Worm (Caenorhabditis elegans) whole organism, mixed stage, embryonic: ENCODE data around the gene F35H10.2.
"Not testable (repeated sequence)": the region's sequence is repeated elsewhere in the genome, so short reads cannot be mapped to it uniquely, and the experiment has no call there.

Experiments used
- M03D4.4 ChIP-seq: sonication (generic microtip); optimal IDR thresholded peaks from 2 replicates; lab custom pipeline; 2017; ENCODE audit warnings: mild to moderate bottlenecking, missing genetic modification characterization, missing compliant biosample characterization
- bed-3 ChIP-seq: fragments of 200-800 bp; sonication (Bioruptor generic); optimal IDR thresholded peaks from 3 replicates; lab custom pipeline; 2018; ENCODE audit warnings: mild to moderate bottlenecking, missing genetic modification characterization, moderate library complexity, missing compliant biosample characterization
- ceh-39 ChIP-seq: fragments of 150-350 bp; optimal IDR thresholded peaks from 2 replicates; lab custom pipeline; 2014; ENCODE audit warnings: missing biosample characterization, missing genetic modification characterization
- ceh-43 ChIP-seq: fragments of 200-800 bp; sonication (Bioruptor generic); optimal IDR thresholded peaks from 2 replicates; lab custom pipeline; 2018; ENCODE audit warnings: mild to moderate bottlenecking, missing genetic modification characterization, moderate library complexity, missing compliant biosample characterization
- ceh-83 ChIP-seq: fragments of 200-800 bp; sonication (Bioruptor generic); optimal IDR thresholded peaks from 2 replicates; lab custom pipeline; 2018; ENCODE audit warnings: mild to moderate bottlenecking, missing genetic modification characterization, missing compliant biosample characterization
- ces-1 ChIP-seq: fragments of 150-350 bp; optimal IDR thresholded peaks from 2 replicates; lab custom pipeline; 2014; ENCODE audit warnings: missing biosample characterization, missing genetic modification reagents, missing genetic modification characterization
- cnd-1 ChIP-seq: fragments of 200-800 bp; sonication (Bioruptor generic); optimal IDR thresholded peaks from 2 replicates; lab custom pipeline; 2018; ENCODE audit warnings: mild to moderate bottlenecking, missing genetic modification characterization, missing compliant biosample characterization
- flh-1 ChIP-seq: fragments of 200-800 bp; sonication (Bioruptor generic); optimal IDR thresholded peaks from 2 replicates; lab custom pipeline; 2018; ENCODE audit warnings: mild to moderate bottlenecking, missing genetic modification characterization, moderate library complexity, missing compliant biosample characterization
- ham-2 ChIP-seq: fragments of 200-800 bp; sonication (Bioruptor generic); optimal IDR thresholded peaks from 2 replicates; lab custom pipeline; 2018; ENCODE audit warnings: mild to moderate bottlenecking, missing genetic modification characterization, missing compliant biosample characterization
- lin-13 ChIP-seq: fragments of 150-350 bp; optimal IDR thresholded peaks from 2 replicates; lab custom pipeline; 2014; ENCODE audit warnings: missing biosample characterization, missing genetic modification characterization
- lin-32 ChIP-seq: fragments of 200-800 bp; sonication (Bioruptor generic); optimal IDR thresholded peaks from 2 replicates; lab custom pipeline; 2018; ENCODE audit warnings: mild to moderate bottlenecking, missing genetic modification characterization, missing compliant biosample characterization
- lsy-2 ChIP-seq: fragments of 150-350 bp; optimal IDR thresholded peaks from 2 replicates; lab custom pipeline; 2014; ENCODE audit warnings: missing biosample characterization, missing genetic modification characterization
- mep-1 ChIP-seq: fragments of 150-350 bp; optimal IDR thresholded peaks from 2 replicates; lab custom pipeline; 2017; ENCODE audit warnings: missing biosample characterization, missing genetic modification reagents, missing genetic modification characterization, inconsistent platforms
- mls-2 ChIP-seq: sonication (generic microtip); optimal IDR thresholded peaks from 2 replicates; lab custom pipeline; 2016; ENCODE audit warnings: mild to moderate bottlenecking, missing genetic modification characterization, moderate library complexity, missing compliant biosample characterization
- nhr-2 ChIP-seq: fragments of 150-350 bp; optimal IDR thresholded peaks from 2 replicates; lab custom pipeline; 2014; ENCODE audit warnings: missing biosample characterization, missing genetic modification characterization
- nhr-237 ChIP-seq: fragments of 150-350 bp; optimal IDR thresholded peaks from 2 replicates; lab custom pipeline; 2014; ENCODE audit warnings: missing biosample characterization, missing genetic modification characterization
- pha-4 ChIP-seq: fragments of 150-350 bp; optimal IDR thresholded peaks from 2 replicates; lab custom pipeline; 2018; ENCODE audit warnings: missing biosample characterization, missing genetic modification reagents, missing genetic modification characterization
- sem-2 ChIP-seq: fragments of 200-800 bp; sonication (Bioruptor generic); optimal IDR thresholded peaks from 2 replicates; lab custom pipeline; 2018; ENCODE audit warnings: mild to moderate bottlenecking, missing genetic modification characterization, missing compliant biosample characterization
- snpc-4 ChIP-seq: fragments of 150-350 bp; optimal IDR thresholded peaks from 2 replicates; lab custom pipeline; 2014; ENCODE audit warnings: missing biosample characterization, missing genetic modification characterization
- tbx-8 ChIP-seq: fragments of 200-800 bp; sonication (Bioruptor generic); optimal IDR thresholded peaks from 2 replicates; lab custom pipeline; 2018; ENCODE audit warnings: mild to moderate bottlenecking, missing genetic modification characterization, moderate library complexity, missing compliant biosample characterization
- unc-120 ChIP-seq: sonication (generic microtip); optimal IDR thresholded peaks from 2 replicates; lab custom pipeline; 2017; ENCODE audit warnings: missing genetic modification characterization, missing compliant biosample characterization; ENCODE audit not compliant: poor library complexity, severe bottlenecking
- unc-39 ChIP-seq: fragments of 150-350 bp; optimal IDR thresholded peaks from 2 replicates; lab custom pipeline; 2014; ENCODE audit warnings: missing biosample characterization, missing genetic modification characterization
- unc-62 ChIP-seq: fragments of 150-350 bp; optimal IDR thresholded peaks from 2 replicates; lab custom pipeline; 2014; ENCODE audit warnings: missing biosample characterization, missing genetic modification reagents, missing genetic modification characterization
- zip-8 ChIP-seq: fragments of 150-350 bp; optimal IDR thresholded peaks from 2 replicates; lab custom pipeline; 2014; ENCODE audit warnings: missing biosample characterization, missing genetic modification characterization
- ztf-11 ChIP-seq: fragments of 150-350 bp; optimal IDR thresholded peaks from 2 replicates; lab custom pipeline; 2014; ENCODE audit warnings: missing biosample characterization, missing genetic modification characterization

The F35H10.2 gene

ce11 chrIV:8348073-8348472 is 19.1 kb downstream of the F35H10.2 start, which contains the start of gene F17E9.4:
TSS of gene F17E9.4 (plus strand) at chrIV:8348373.
- TF ChIP-seq lsy-2 (tag; lab: Kevin White, UChicago) = no peak
- TF ChIP-seq unc-39 = no peak
- TF ChIP-seq flh-1 (GFP tag; lab: Kevin White, UChicago) = no peak
- TF ChIP-seq, all 35 proteins: peak for 0

DNA sequence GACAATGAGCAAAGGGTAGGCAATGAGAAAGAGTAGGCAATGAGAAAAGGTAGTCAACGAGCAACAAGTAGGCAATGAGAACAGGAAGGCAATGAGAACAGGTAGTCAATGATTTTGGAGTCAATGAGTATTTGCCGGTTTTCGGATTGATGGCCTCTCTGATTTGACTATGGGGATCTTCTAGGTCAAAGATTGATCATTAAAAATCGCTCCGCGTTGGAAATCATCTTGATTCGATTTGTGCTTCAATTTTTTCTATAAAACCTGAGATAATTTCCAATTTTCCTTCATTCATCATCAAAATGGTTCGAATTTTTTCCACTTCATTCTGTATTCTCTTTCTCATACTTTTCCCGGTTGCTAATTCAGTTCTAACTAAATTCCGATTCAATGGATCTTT is 23.0 kb downstream of the F35H10.2 start, which contains the start of gene F17E9.16:
F17E9.16 (plus strand) TSS at position 301 of the 400 bp plus-strand sequence.
- not testable (repeated sequence) for TF ChIP-seq snpc-4; nhr-2; tbx-8 (GFP tag; lab: Kevin White, UChicago)

DNA sequence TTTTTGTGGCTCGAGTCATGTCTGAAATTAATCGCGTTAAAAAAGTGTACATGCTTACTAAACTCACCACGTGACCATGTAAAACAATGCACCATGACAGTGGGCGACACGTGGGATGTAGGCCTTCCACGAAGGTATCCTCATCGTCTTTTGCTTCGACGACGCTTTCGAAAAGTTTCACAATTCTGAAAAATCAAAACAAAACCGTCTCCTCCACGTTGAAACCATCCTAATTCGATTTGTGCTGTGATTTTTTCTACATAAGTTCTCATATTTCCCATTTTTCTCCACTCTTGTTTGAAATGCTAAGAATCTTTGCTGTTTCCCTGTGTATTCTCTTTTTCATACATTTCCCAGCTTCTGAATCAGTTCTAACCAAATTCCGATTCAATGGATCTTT is 25.6 kb downstream of the F35H10.2 start, which contains the start of gene F17E9.3:
F17E9.3 (plus strand) TSS at position 301 of the 400 bp plus-strand sequence.
- TF ChIP-seq M03D4.4 (no peak), mep-1 (tag; lab: Kevin White, UChicago) (no peak), lsy-2 (tag; lab: Kevin White, UChicago) (no peak)
- TF ChIP-seq, all 35 proteins: peak for 0

ce11 chrIV:8355592-8355991 is 26.6 kb downstream of the F35H10.2 start, which contains the start of the genes F17E9.2 and col-116:
TSS of gene F17E9.2 (plus strand) at chrIV:8355892.
TSS of gene col-116 (plus strand) at chrIV:8355906.
- no peak for TF ChIP-seq snpc-4
- no peak for TF ChIP-seq ceh-39 (tag; lab: Kevin White, UChicago)
- TF ChIP-seq unc-120 = no peak
- TF ChIP-seq sem-2 (GFP tag; lab: Kevin White, UChicago) = no peak

DNA sequence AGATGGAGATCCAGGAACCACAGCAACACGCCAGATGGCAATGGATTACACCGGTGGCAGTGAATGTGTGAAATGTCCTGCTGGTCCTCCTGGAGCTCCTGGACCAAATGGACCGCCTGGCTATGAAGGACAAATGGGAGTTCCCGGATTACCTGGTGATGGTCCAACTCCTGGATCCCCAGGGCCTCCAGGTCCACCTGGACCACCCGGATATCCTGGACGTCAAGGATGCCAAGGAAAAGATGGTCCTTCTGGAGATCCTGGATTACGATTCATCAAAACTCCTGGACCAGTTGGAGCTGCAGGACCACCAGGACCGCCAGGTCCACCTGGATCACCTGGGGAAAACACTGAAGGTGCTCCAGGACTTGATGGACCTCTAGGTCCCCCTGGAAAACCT is 28.3 kb downstream of the F35H10.2 start:
- TF ChIP-seq ces-1 (no peak), M03D4.4 (no peak), lin-32 (GFP tag; lab: Kevin White, UChicago) (no peak), lin-13 (tag; lab: Kevin White, UChicago) (no peak), snpc-4 (no peak), unc-120 (no peak), cnd-1 (tag; lab: Kevin White, UChicago) (no peak), ham-2 (no peak)

ce11 chrIV:8358492-8358891 is 29.5 kb downstream of the F35H10.2 start, which contains the start of gene D2096.13:
TSS of gene D2096.13 (minus strand) at chrIV:8358592.
- TF ChIP-seq pha-4 (tag; lab: Kevin White, UChicago) = no peak
- TF ChIP-seq mep-1 (tag; lab: Kevin White, UChicago) = no peak
- TF ChIP-seq snpc-4 = no peak
- TF ChIP-seq nhr-2 = no peak
- TF ChIP-seq bed-3 (GFP tag; lab: Kevin White, UChicago) = no peak
- TF ChIP-seq ceh-39 (tag; lab: Kevin White, UChicago) = no peak
- no peak for TF ChIP-seq mls-2
- no peak for TF ChIP-seq ceh-43 (GFP tag; lab: Kevin White, UChicago)
- TF ChIP-seq unc-120 = no peak
- TF ChIP-seq tbx-8 (GFP tag; lab: Kevin White, UChicago) = no peak
- no peak for TF ChIP-seq ceh-83 (GFP tag; lab: Kevin White, UChicago)
- TF ChIP-seq ces-1 = no peak
- no peak for TF ChIP-seq zip-8 (tag; lab: Kevin White, UChicago)
- no peak for TF ChIP-seq lin-32 (GFP tag; lab: Kevin White, UChicago)
- TF ChIP-seq unc-62 (GFP tag; lab: Kevin White, UChicago) = no peak

DNA sequence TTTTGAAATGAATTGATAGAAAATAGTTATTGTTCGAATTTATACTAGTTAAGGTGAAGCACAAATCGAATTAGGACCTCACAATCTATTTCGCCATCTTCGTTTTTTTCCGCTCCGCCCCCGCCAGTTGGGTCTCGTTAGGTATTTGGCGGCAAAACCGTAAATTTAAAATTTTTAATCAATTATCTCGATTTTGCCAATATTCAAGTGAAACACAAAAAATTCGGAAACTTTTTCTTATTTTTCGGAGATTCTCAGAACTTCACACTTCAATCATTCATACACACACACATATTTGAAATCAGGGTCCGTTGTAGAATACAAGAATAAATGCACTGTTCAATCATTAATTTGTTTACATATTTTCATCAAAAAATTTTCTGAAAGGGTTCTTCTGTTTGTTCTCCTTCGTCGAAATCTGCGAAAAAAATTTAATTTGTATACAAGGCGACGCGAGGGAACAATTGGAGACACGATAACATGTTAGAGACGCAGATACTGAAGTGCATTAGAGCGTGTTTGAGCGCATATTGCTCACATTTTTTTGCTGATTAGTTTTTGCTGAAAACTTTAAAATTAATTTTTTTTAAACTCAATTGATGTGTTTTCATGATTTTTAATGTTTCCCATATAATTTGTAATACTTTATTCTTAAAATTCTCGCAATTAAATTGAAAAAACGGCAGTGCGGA is 30.8 kb downstream of the F35H10.2 start, which contains the start of gene D2096.5:
D2096.5 (minus strand) TSS at position 51 of the 692 bp plus-strand sequence.
- TF ChIP-seq snpc-4 (no peak), mep-1 (tag; lab: Kevin White, UChicago) (peak; percentile 27), nhr-237 (tag; lab: Kevin White, UChicago) (peak; percentile 2), sem-2 (GFP tag; lab: Kevin White, UChicago) (no peak), ces-1 (peak; percentile 89), ztf-11 (tag; lab: Kevin White, UChicago) (no peak)
